Fruit fly (Drosophila melanogaster): ENCODE measurements around the gene CG7218.
A peak's percentile ranks its signal among the peaks of the same experiment; 100 is the strongest.

CG7218 gene

dm6 chr3R:18125023-18125630, 39.1 kb downstream of the CG7218 start (continued):
- TF ChIP-seq ken (GFP tag; IDR thresholded peaks at IDR 0.05) (peak; percentile 88), BtbVII (GFP tag; optimal IDR thresholded peaks at IDR 0.05) (peak; percentile 14), ab (GFP tag; optimal IDR thresholded peaks at IDR 0.05) (peak; percentile 85), Dek (tag; optimal IDR thresholded peaks at IDR 0.05) (peak; percentile 61), CG5953 (GFP tag; IDR thresholded peaks at IDR 0.05) (peak; percentile 50; the same call in 1 of the 2 replicates), CG9437 (GFP tag; optimal IDR thresholded peaks at IDR 0.05) (peak; percentile 37), sna (GFP tag; IDR thresholded peaks at IDR 0.05; ENCODE audit: partially characterized antibody) (no peak), CG17361 (GFP tag; IDR thresholded peaks at IDR 0.05) (peak; percentile 88), sd (tag; optimal IDR thresholded peaks at IDR 0.05) (no peak), pnt (GFP tag; optimal IDR thresholded peaks at IDR 0.05) (peak; percentile 95), Deaf1 (tag; optimal IDR thresholded peaks at IDR 0.05) (no peak), wor (GFP tag; IDR thresholded peaks at IDR 0.05) (no peak; the same call in 1 of the 2 replicates), Vsx1 (GFP tag; optimal IDR thresholded peaks at IDR 0.05) (no peak), nmo (GFP tag; optimal IDR thresholded peaks at IDR 0.05) (peak; percentile 92), CG14860 (GFP tag; IDR thresholded peaks at IDR 0.05; ENCODE audit: partially characterized antibody) (no peak), Dip2 (GFP tag; IDR thresholded peaks at IDR 0.05) (peak; percentile 44; the same call in 1 of the 2 replicates), CG9932 (GFP tag; IDR thresholded peaks at IDR 0.05) (peak; percentile 91), Jarid2 (GFP tag; optimal IDR thresholded peaks at IDR 0.05) (no peak), gcm (GFP tag; optimal IDR thresholded peaks at IDR 0.05) (no peak), hbn (GFP tag; IDR thresholded peaks at IDR 0.05; ENCODE audit: partially characterized antibody) (no peak), disco-r (GFP tag; optimal IDR thresholded peaks at IDR 0.05) (peak; percentile 43), Nf-YC (tag; optimal IDR thresholded peaks at IDR 0.05) (peak; percentile 78), so (GFP tag; IDR thresholded peaks at IDR 0.05) (peak; percentile 81), CG12942 (GFP tag; optimal IDR thresholded peaks at IDR 0.05) (peak; percentile 68), CG1529 (GFP tag; optimal IDR thresholded peaks at IDR 0.05) (peak; percentile 51), HLH54F (GFP tag; optimal IDR thresholded peaks at IDR 0.05) (peak; percentile 68), tna (GFP tag; IDR thresholded peaks at IDR 0.05; ENCODE audit: partially characterized antibody) (no peak), PHDP (tag; optimal IDR thresholded peaks at IDR 0.05) (no peak), E2f2 (GFP tag; IDR thresholded peaks at IDR 0.05) (peak; percentile 49; the same call in 1 of the 2 replicates), CG13287 (GFP tag; IDR thresholded peaks at IDR 0.05; ENCODE audit: partially characterized antibody) (no peak), amos (GFP tag; IDR thresholded peaks at IDR 0.05; ENCODE audit: partially characterized antibody) (no peak), CG6854 (GFP tag; optimal IDR thresholded peaks at IDR 0.05) (no peak), prd (optimal IDR thresholded peaks at IDR 0.05) (no peak), prd (GFP tag; IDR thresholded peaks at IDR 0.05) (peak; percentile 99), Doc3 (GFP tag; IDR thresholded peaks at IDR 0.05; ENCODE audit: partially characterized antibody) (no peak)

dm6 chr3R:18121385-18122151, 42.6 kb downstream of the CG7218 start:
- TF ChIP-seq Chrac-16 (GFP tag; optimal IDR thresholded peaks at IDR 0.05) (no peak), CG11456 (GFP tag; IDR thresholded peaks at IDR 0.05) (no peak), NC2β (GFP tag; optimal IDR thresholded peaks at IDR 0.05) (peak; percentile 13), CG9817 (tag; optimal IDR thresholded peaks at IDR 0.05) (no peak), BEAF-32 (GFP tag; optimal IDR thresholded peaks at IDR 0.05) (no peak), CG18599 (GFP tag; optimal IDR thresholded peaks at IDR 0.05) (no peak), so (GFP tag; IDR thresholded peaks at IDR 0.05) (peak; percentile 31; the same call in 1 of the 3 replicates), Rfx (GFP tag; IDR thresholded peaks at IDR 0.05) (no peak; the same call in 1 of the 2 replicates), Sox102F (GFP tag; optimal IDR thresholded peaks at IDR 0.05) (no peak), CG30403 (GFP tag; optimal IDR thresholded peaks at IDR 0.05) (no peak), phol (tag; optimal IDR thresholded peaks at IDR 0.05) (peak; percentile 5), p53 (GFP tag; optimal IDR thresholded peaks at IDR 0.05) (no peak), al (GFP tag; IDR thresholded peaks at IDR 0.05) (no peak), kah (GFP tag; optimal IDR thresholded peaks at IDR 0.05) (peak; percentile 37), HHEX (GFP tag; optimal IDR thresholded peaks at IDR 0.05) (no peak), Tbp (GFP tag; optimal IDR thresholded peaks at IDR 0.05) (peak; percentile 80)

Data from whole organism, embryonic.